Worm (Caenorhabditis elegans) whole organism, midembryonic: ENCODE data around the gene set-13.

ENCODE experiments used
- flt-1 ChIP-seq: fragments of 200-800 bp; sonication (Bioruptor generic); IDR thresholded peaks from 2 replicates; pipeline ENCODE4 v1.3.6; 2022; ENCODE audit warnings: missing genetic modification characterization, missing compliant biosample characterization
- klf-2 ChIP-seq: fragments of 200-800 bp; sonication (Bioruptor generic); conservative IDR thresholded peaks from 2 replicates; pipeline ENCODE4 v1.3.6; 2022; ENCODE audit warnings: missing genetic modification reagents, missing genetic modification characterization, missing compliant biosample characterization
- ref-1 ChIP-seq: fragments of 200-800 bp; sonication (Bioruptor generic); conservative IDR thresholded peaks from 2 replicates; pipeline ENCODE4 v1.3.6; 2022; ENCODE audit warnings: missing genetic modification reagents, missing genetic modification characterization, missing compliant biosample characterization
- tab-1 ChIP-seq: fragments of 200-800 bp; sonication (Bioruptor generic); IDR thresholded peaks from 2 replicates; pipeline ENCODE4 v1.3.6; 2022; ENCODE audit warnings: missing genetic modification characterization, missing compliant biosample characterization

- TF ChIP-seq tab-1 (GFP tag; lab: Robert Waterston, UW) (no peak), klf-2 (GFP tag; lab: Robert Waterston, UW) (no peak), flt-1 (GFP tag; lab: Robert Waterston, UW) (no peak), ref-1 (GFP tag; lab: Robert Waterston, UW) (no peak)
Observed at ce11 chrII:2773534-2773933, 43.2 kb upstream of the set-13 start, which contains the start of gene sdz-9.
